Worm (Caenorhabditis elegans) whole organism, late embryonic: ENCODE measurements around the gene sftd-3.

Source experiments
- ceh-31 ChIP-seq: sonication (generic microtip); optimal IDR thresholded peaks from 2 replicates; lab custom pipeline; 2016; ENCODE audit warnings: missing genetic modification characterization, missing compliant biosample characterization
- ceh-9 ChIP-seq: sonication (generic microtip); optimal IDR thresholded peaks from 2 replicates; lab custom pipeline; 2016; ENCODE audit warnings: mild to moderate bottlenecking, missing genetic modification characterization, inconsistent platforms, missing compliant biosample characterization
- hlh-30 ChIP-seq: sonication (generic microtip); optimal IDR thresholded peaks from 2 replicates; lab custom pipeline; 2017; ENCODE audit warnings: antibody characterized with exemption, missing genetic modification characterization, missing compliant biosample characterization; ENCODE audit not compliant: insufficient read depth
- zip-5 ChIP-seq: sonication (generic microtip); optimal IDR thresholded peaks from 2 replicates; lab custom pipeline; 2016; ENCODE audit warnings: missing genetic modification characterization, missing compliant biosample characterization

DNA sequence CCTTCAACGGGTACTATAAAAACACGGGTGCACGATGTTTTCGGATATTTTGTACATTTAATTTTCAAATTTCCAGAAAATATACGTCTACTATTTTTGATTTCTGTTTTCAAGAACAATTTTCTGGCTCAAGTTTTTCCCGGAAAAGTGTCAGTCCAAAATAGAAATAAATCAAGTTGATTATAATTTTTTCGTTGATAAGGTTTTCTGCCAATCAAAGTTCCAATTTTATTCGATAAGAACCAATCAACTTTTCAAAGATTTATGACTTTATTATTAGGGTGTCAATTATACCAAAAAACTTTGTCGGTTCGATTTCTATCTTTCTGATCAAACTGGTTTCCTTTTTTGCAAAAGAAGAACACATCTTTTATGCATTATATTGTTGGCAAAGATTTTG is 49.3 kb downstream of the sftd-3 start:
- TF ChIP-seq hlh-30 (tag; lab: Kevin White, UChicago) (no peak), zip-5 (tag; lab: Kevin White, UChicago) (no peak), ceh-31 (no peak), ceh-9 (tag; lab: Kevin White, UChicago) (no peak)
